Worm (Caenorhabditis elegans): ENCODE measurements around the gene F16H6.3.

F16H6.3 gene

DNA sequence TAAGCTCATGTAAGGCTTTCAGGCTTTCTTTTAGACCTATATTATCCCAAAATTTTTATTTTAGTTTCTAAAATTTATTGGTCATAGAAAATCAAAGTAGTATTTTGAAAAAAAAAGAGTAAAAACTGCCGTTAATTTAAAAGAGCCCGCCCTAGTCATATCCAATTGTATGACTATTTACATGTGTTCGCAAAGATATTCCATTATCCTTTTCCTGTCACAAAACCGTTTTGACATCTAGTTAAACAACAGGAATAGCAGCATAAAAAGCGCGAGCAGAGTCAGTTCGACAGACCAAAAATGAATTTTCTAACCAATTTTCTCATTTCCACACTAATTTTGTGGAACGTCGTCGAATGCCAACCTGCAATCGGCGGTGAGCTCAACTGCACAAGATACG, at the start of gene F16H6.3:
Gene F16H6.3, plus strand, starts transcription at position 301 of the 400 bp plus-strand sequence.
- TF ChIP-seq elt-3 (tag; optimal IDR thresholded peaks at IDR 0.05): no peak
- no peak for TF ChIP-seq sem-2 (GFP tag; optimal IDR thresholded peaks at IDR 0.05)
- no peak for TF ChIP-seq mls-2 (tag; optimal IDR thresholded peaks at IDR 0.05)
- TF ChIP-seq ham-2 (GFP tag; optimal IDR thresholded peaks at IDR 0.05): no peak
- TF ChIP-seq ztf-11 (tag; optimal IDR thresholded peaks at IDR 0.05): no peak
- TF ChIP-seq lin-13 (tag; optimal IDR thresholded peaks at IDR 0.05): no peak
- no peak for TF ChIP-seq lsy-2 (tag; optimal IDR thresholded peaks at IDR 0.05)
- TF ChIP-seq ceh-39 (tag; optimal IDR thresholded peaks at IDR 0.05): no peak
- no peak for TF ChIP-seq drap-1 (GFP tag; optimal IDR thresholded peaks at IDR 0.05)
- no peak for TF ChIP-seq nhr-28 (tag; optimal IDR thresholded peaks at IDR 0.05)

DNA sequence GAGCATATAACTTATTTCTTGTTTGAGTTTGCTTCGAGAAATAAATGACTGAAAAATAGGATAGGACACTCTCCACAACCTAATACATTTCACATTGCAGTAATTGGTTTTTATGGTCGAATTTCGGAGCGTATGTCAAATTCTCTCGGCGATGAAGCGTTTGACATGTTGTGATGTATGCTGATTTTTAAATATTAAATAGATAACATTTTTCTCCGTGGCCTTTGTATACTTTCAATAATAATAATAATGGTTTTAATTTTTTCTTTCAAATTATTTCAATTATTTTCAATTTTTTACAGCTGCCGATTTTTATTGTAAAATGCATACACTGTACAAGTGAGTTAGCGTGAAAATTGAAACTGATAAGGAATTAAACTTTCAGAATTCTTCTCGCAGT, 49.0 kb upstream of the F16H6.3 start, which contains the start of gene C14A6.3:
Gene C14A6.3, plus strand, starts transcription at position 301 of the 400 bp plus-strand sequence.
- TF ChIP-seq elt-3 (tag; optimal IDR thresholded peaks at IDR 0.05) (no peak), ceh-83 (GFP tag; optimal IDR thresholded peaks at IDR 0.05) (no peak), tbx-8 (GFP tag; optimal IDR thresholded peaks at IDR 0.05) (no peak), lin-13 (tag; optimal IDR thresholded peaks at IDR 0.05) (no peak), ztf-11 (tag; optimal IDR thresholded peaks at IDR 0.05) (no peak), blmp-1 (tag; optimal IDR thresholded peaks at IDR 0.05) (no peak), snpc-4 (tag; optimal IDR thresholded peaks at IDR 0.05) (no peak), zip-8 (tag; optimal IDR thresholded peaks at IDR 0.05) (no peak), nhr-28 (tag; optimal IDR thresholded peaks at IDR 0.05) (no peak), sem-2 (GFP tag; optimal IDR thresholded peaks at IDR 0.05) (no peak), lin-32 (GFP tag; optimal IDR thresholded peaks at IDR 0.05) (no peak), unc-120 (tag; optimal IDR thresholded peaks at IDR 0.05; ENCODE audit: poor library complexity, severe bottlenecking) (no peak), unc-39 (tag; optimal IDR thresholded peaks at IDR 0.05) (no peak), flh-1 (GFP tag; optimal IDR thresholded peaks at IDR 0.05) (no peak), ceh-39 (tag; optimal IDR thresholded peaks at IDR 0.05) (no peak), lsy-2 (tag; optimal IDR thresholded peaks at IDR 0.05) (no peak), hlh-1 (tag; optimal IDR thresholded peaks at IDR 0.05) (no peak), ces-1 (GFP tag; optimal IDR thresholded peaks at IDR 0.05) (no peak), ceh-43 (GFP tag; optimal IDR thresholded peaks at IDR 0.05) (no peak), nhr-76 (tag; optimal IDR thresholded peaks at IDR 0.05) (no peak)

DNA sequence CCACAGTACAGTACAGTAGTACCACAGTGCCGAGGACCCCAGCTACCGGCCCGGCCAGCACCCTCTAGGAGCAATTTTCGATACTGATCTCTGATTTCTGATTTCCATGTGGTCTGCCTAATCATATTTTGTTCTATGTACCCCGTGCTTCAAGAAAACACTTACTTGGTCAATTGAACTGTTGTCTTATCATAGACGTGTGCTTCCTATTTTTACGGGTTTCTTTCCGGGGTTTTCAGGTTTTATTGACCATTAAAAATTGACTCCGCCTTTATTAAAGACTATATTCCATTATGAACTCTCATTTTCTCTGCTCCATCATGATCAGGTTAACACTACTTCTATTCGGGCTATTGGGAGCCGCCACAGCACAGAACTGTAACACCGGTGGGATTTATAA, 37.4 kb upstream of the F16H6.3 start, which contains the start of gene clec-48:
Gene clec-48, plus strand, starts transcription at position 320 of the 400 bp plus-strand sequence.
- TF ChIP-seq sem-2 (GFP tag; optimal IDR thresholded peaks at IDR 0.05) (no peak), lin-13 (tag; optimal IDR thresholded peaks at IDR 0.05) (no peak), nhr-2 (tag; optimal IDR thresholded peaks at IDR 0.05) (no peak), elt-3 (tag; optimal IDR thresholded peaks at IDR 0.05) (no peak), M03D4.4 (tag; optimal IDR thresholded peaks at IDR 0.05) (no peak), sptf-1 (tag; optimal IDR thresholded peaks at IDR 0.05) (no peak), ceh-39 (tag; optimal IDR thresholded peaks at IDR 0.05) (no peak), nhr-237 (tag; optimal IDR thresholded peaks at IDR 0.05) (no peak), bed-3 (GFP tag; optimal IDR thresholded peaks at IDR 0.05) (no peak), flh-1 (GFP tag; optimal IDR thresholded peaks at IDR 0.05) (no peak), mep-1 (tag; optimal IDR thresholded peaks at IDR 0.05) (no peak), nhr-76 (tag; optimal IDR thresholded peaks at IDR 0.05) (no peak)

DNA sequence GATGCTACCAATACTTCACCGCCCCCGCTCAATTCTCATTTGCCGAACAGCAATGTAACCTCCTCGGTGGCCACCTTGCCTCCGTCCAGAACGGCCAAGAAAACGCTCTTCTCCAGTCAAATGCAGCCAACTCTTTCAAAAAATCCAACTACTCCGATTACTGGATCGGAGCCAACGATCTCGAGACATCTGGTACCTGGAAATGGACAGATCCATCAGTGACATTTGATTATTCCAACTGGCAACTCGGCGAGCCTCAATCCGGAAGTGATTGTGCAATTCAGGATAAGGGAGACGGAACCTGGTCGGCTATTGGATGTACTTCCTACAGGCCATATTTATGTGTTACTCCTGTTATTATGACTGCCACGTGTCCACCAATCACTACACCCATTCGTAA, 36.9 kb upstream of the F16H6.3 start:
- no peak for TF ChIP-seq zip-8 (tag; optimal IDR thresholded peaks at IDR 0.05)
- TF ChIP-seq lsy-2 (tag; optimal IDR thresholded peaks at IDR 0.05): no peak
- TF ChIP-seq unc-62 (GFP tag; optimal IDR thresholded peaks at IDR 0.05): no peak
- TF ChIP-seq mab-5 (tag; optimal IDR thresholded peaks at IDR 0.05): no peak
- no peak for TF ChIP-seq snpc-4 (tag; optimal IDR thresholded peaks at IDR 0.05)
- no peak for TF ChIP-seq elt-1 (tag; optimal IDR thresholded peaks at IDR 0.05; ENCODE audit: borderline replicate concordance, insufficient read depth)
- TF ChIP-seq nhr-2 (tag; optimal IDR thresholded peaks at IDR 0.05): no peak
- TF ChIP-seq bed-3 (GFP tag; optimal IDR thresholded peaks at IDR 0.05): no peak
- no peak for TF ChIP-seq ham-2 (GFP tag; optimal IDR thresholded peaks at IDR 0.05)
- no peak for TF ChIP-seq hlh-1 (tag; optimal IDR thresholded peaks at IDR 0.05)
- no peak for TF ChIP-seq unc-39 (tag; optimal IDR thresholded peaks at IDR 0.05)
- TF ChIP-seq nhr-12 (tag; optimal IDR thresholded peaks at IDR 0.05): no peak
- TF ChIP-seq mls-2 (tag; optimal IDR thresholded peaks at IDR 0.05): no peak

Data from whole organism, mixed stage, embryonic.